Worm (Caenorhabditis elegans) whole organism, L1 larva: Measurements from ENCODE around the gene hog-1.

Source experiments
- C04F5.9 ChIP-seq: sonication (generic microtip); optimal IDR thresholded peaks from 2 replicates; lab custom pipeline; 2016; ENCODE audit warnings: missing genetic modification characterization, missing compliant biosample characterization
- C34B4.2 ChIP-seq: sonication (generic microtip); optimal IDR thresholded peaks from 2 replicates; lab custom pipeline; 2017; ENCODE audit warnings: mild to moderate bottlenecking, missing genetic modification characterization, missing compliant biosample characterization
- Y116A8C.19 ChIP-seq: sonication (generic microtip); optimal IDR thresholded peaks from 2 replicates; lab custom pipeline; 2016; ENCODE audit warnings: missing compliant biosample characterization, missing genetic modification characterization, borderline replicate concordance
- aha-1 ChIP-seq: fragments of 150-350 bp; optimal IDR thresholded peaks from 2 replicates; lab custom pipeline; 2014; ENCODE audit warnings: missing biosample characterization, missing genetic modification characterization
- alr-1 ChIP-seq: fragments of 200-800 bp; sonication (Bioruptor generic); optimal IDR thresholded peaks from 2 replicates; lab custom pipeline; 2018; ENCODE audit warnings: borderline replicate concordance, mild to moderate bottlenecking, missing genetic modification characterization, missing compliant biosample characterization
- aly-2 ChIP-seq: fragments of 150-350 bp; optimal IDR thresholded peaks from 2 replicates; lab custom pipeline; 2014; ENCODE audit warnings: missing biosample characterization, missing genetic modification characterization
- ama-1 ChIP-seq: fragments of 150-350 bp; optimal IDR thresholded peaks from 2 replicates; lab custom pipeline; 2014
- blmp-1 ChIP-seq: fragments of 150-350 bp; optimal IDR thresholded peaks from 2 replicates; lab custom pipeline; 2014; ENCODE audit warnings: missing biosample characterization, missing genetic modification characterization
- ceh-82 ChIP-seq, 3 experiments: fragments of 150-350 bp in 1 of 3; sonication (generic microtip) in 2 of 3; optimal IDR thresholded peaks; 2 replicates each; lab custom pipeline; 2014 to 2017; ENCODE audit warnings: missing biosample characterization in 3 of 3, missing genetic modification characterization in 3 of 3
- dsc-1 ChIP-seq: sonication (generic microtip); optimal IDR thresholded peaks from 2 replicates; lab custom pipeline; 2016; ENCODE audit warnings: mild to moderate bottlenecking, missing genetic modification characterization, missing compliant biosample characterization
- elt-3 ChIP-seq, 6 experiments: fragments of 150-350 bp in 1 of 6; sonication (generic microtip); optimal IDR thresholded peaks; 2 replicates each; lab custom pipeline; 2017 to 2018; ENCODE audit warnings: missing biosample characterization in 6 of 6, missing genetic modification characterization in 6 of 6, inconsistent platforms in 1 of 6
- fkh-8 ChIP-seq: sonication (generic microtip); optimal IDR thresholded peaks from 2 replicates; lab custom pipeline; 2016; ENCODE audit warnings: mild to moderate bottlenecking, missing genetic modification characterization, missing compliant biosample characterization
- grh-1 ChIP-seq: fragments of 200-800 bp; sonication (Bioruptor generic); IDR thresholded peaks from 2 replicates; pipeline ENCODE4 v1.3.6; 2022; ENCODE audit warnings: missing genetic modification reagents, missing genetic modification characterization, missing compliant biosample characterization
- irx-1 ChIP-seq: sonication (generic microtip); optimal IDR thresholded peaks from 2 replicates; lab custom pipeline; 2016; ENCODE audit warnings: missing genetic modification characterization, missing compliant biosample characterization
- lin-14 ChIP-seq: fragments of 200-800 bp; sonication (Bioruptor generic); optimal IDR thresholded peaks from 2 replicates; lab custom pipeline; 2018; ENCODE audit warnings: mild to moderate bottlenecking, missing genetic modification characterization, moderate library complexity, missing compliant biosample characterization
- lin-35 ChIP-seq, 2 experiments: fragments of 150-350 bp; optimal IDR thresholded peaks; 2 replicates each; lab custom pipeline; 2014; ENCODE audit warnings: missing biosample characterization in 2 of 2, missing genetic modification characterization in 2 of 2, missing genetic modification reagents in 2 of 2
- lsy-2 ChIP-seq, 2 experiments: fragments of 150-350 bp; optimal IDR thresholded peaks; 2 replicates each; lab custom pipeline; 2014; ENCODE audit warnings: missing biosample characterization in 2 of 2, missing genetic modification characterization in 2 of 2
- nhr-20 ChIP-seq: sonication (generic microtip); optimal IDR thresholded peaks from 2 replicates; lab custom pipeline; 2016; ENCODE audit warnings: mild to moderate bottlenecking, missing genetic modification characterization, missing compliant biosample characterization
- nhr-237 ChIP-seq: fragments of 150-350 bp; optimal IDR thresholded peaks from 2 replicates; lab custom pipeline; 2014; ENCODE audit warnings: missing biosample characterization, missing genetic modification characterization
- nhr-28 ChIP-seq: fragments of 150-350 bp; optimal IDR thresholded peaks from 2 replicates; lab custom pipeline; 2014; ENCODE audit warnings: missing biosample characterization, missing genetic modification characterization
- nhr-47 ChIP-seq: sonication (generic microtip); optimal IDR thresholded peaks from 2 replicates; lab custom pipeline; 2016; ENCODE audit warnings: mild to moderate bottlenecking, missing genetic modification characterization, moderate library complexity, missing compliant biosample characterization
- nhr-71 ChIP-seq: sonication (generic microtip); optimal IDR thresholded peaks from 2 replicates; lab custom pipeline; 2016; ENCODE audit warnings: mild to moderate bottlenecking, missing genetic modification characterization, moderate library complexity, missing compliant biosample characterization
- nhr-77 ChIP-seq: fragments of 150-350 bp; optimal IDR thresholded peaks from 2 replicates; lab custom pipeline; 2014; ENCODE audit warnings: missing biosample characterization, missing genetic modification characterization
- nhr-85 ChIP-seq: sonication (generic microtip); peaks from one replicate; lab custom pipeline; 2016; ENCODE audit warnings: missing genetic modification characterization, inconsistent platforms, missing compliant biosample characterization
- nhr-90 ChIP-seq: sonication (generic microtip); optimal IDR thresholded peaks from 2 replicates; lab custom pipeline; 2016; ENCODE audit warnings: mild to moderate bottlenecking, missing genetic modification characterization, missing compliant biosample characterization; ENCODE audit not compliant: poor library complexity
- pqm-1 ChIP-seq: sonication (generic microtip); optimal IDR thresholded peaks from 3 replicates; lab custom pipeline; 2017; ENCODE audit warnings: missing biosample characterization, missing genetic modification characterization
- snu-23 ChIP-seq: sonication (generic microtip); optimal IDR thresholded peaks from 2 replicates; lab custom pipeline; 2016; ENCODE audit warnings: missing genetic modification characterization, missing compliant biosample characterization
- sox-4 ChIP-seq: sonication (generic microtip); optimal IDR thresholded peaks from 2 replicates; lab custom pipeline; 2016; ENCODE audit warnings: missing genetic modification characterization, missing compliant biosample characterization
- swsn-7 ChIP-seq: sonication (generic microtip); optimal IDR thresholded peaks from 2 replicates; lab custom pipeline; 2016; ENCODE audit warnings: missing genetic modification characterization, missing compliant biosample characterization
- unc-130 ChIP-seq: fragments of 150-350 bp; optimal IDR thresholded peaks from 2 replicates; lab custom pipeline; 2017; ENCODE audit warnings: missing biosample characterization, missing genetic modification characterization, inconsistent platforms
- unc-30 ChIP-seq: sonication (generic microtip); optimal IDR thresholded peaks from 2 replicates; lab custom pipeline; 2017; ENCODE audit warnings: missing biosample characterization, missing genetic modification characterization
- xbp-1 ChIP-seq: sonication (generic microtip); optimal IDR thresholded peaks from 2 replicates; lab custom pipeline; 2016; ENCODE audit warnings: missing genetic modification characterization, missing compliant biosample characterization
- zip-4 ChIP-seq: fragments of 200-800 bp; sonication (Bioruptor generic); optimal IDR thresholded peaks from 2 replicates; lab custom pipeline; 2018; ENCODE audit warnings: mild to moderate bottlenecking, missing genetic modification characterization, moderate library complexity, missing compliant biosample characterization
- ztf-11 ChIP-seq, 2 experiments: sonication (generic microtip); optimal IDR thresholded peaks; 2 replicates each; lab custom pipeline; 2016 to 2017; ENCODE audit warnings: missing genetic modification characterization in 2 of 2, missing biosample characterization in 1 of 2, missing compliant biosample characterization in 1 of 2

Gene hog-1

ce11 chrX:5828085-5828484 lies 26.0 kb downstream of the hog-1 start:
- TF ChIP-seq elt-3 (tag; optimal IDR thresholded peaks at IDR 0.05; lab: Kevin White, UChicago) (peak in 1 of 6 experiments; percentile 57), nhr-71 (tag; lab: Kevin White, UChicago) (peak; percentile 22), lsy-2 (tag; optimal IDR thresholded peaks at IDR 0.05; lab: Kevin White, UChicago) (peak in 1 of 2 experiments; percentile 10), nhr-85 (tag; lab: Kevin White, UChicago) (peak; percentile 78), nhr-20 (peak; percentile 12), sox-4 (tag; lab: Kevin White, UChicago) (no peak), dsc-1 (no peak), lin-14 (GFP tag; lab: Kevin White, UChicago) (peak; percentile 68), blmp-1 (tag; lab: Kevin White, UChicago) (peak; percentile 95)

- TF ChIP-seq unc-130 (tag; lab: Kevin White, UChicago) (no peak), alr-1 (tag; lab: Kevin White, UChicago) (no peak), nhr-237 (tag; lab: Kevin White, UChicago) (no peak), aha-1 (tag; lab: Kevin White, UChicago) (no peak), pqm-1 (tag; lab: Kevin White, UChicago) (no peak), aly-2 (tag; lab: Kevin White, UChicago) (no peak), unc-30 (tag; lab: Kevin White, UChicago) (no peak)
These were observed 27.1 kb downstream of the hog-1 start for ce11 chrX:5826976-5827375.

ce11 chrX:5821842-5822241 lies 32.2 kb downstream of the hog-1 start, which contains the start of gene hbl-1:
Gene hbl-1 (plus strand): TSS chrX:5822142.
- TF ChIP-seq swsn-7 (tag; lab: Kevin White, UChicago) = no peak
- TF ChIP-seq Y116A8C.19 = no peak
- TF ChIP-seq irx-1 (tag; lab: Kevin White, UChicago) = no peak
- TF ChIP-seq fkh-8 (tag; lab: Kevin White, UChicago) = no peak
- no peak for TF ChIP-seq nhr-90 (tag; lab: Kevin White, UChicago)
- TF ChIP-seq elt-3 (tag; optimal IDR thresholded peaks at IDR 0.05; lab: Kevin White, UChicago) = no peak
- TF ChIP-seq sox-4 (tag; lab: Kevin White, UChicago) = no peak
- TF ChIP-seq zip-4 (GFP tag; lab: Kevin White, UChicago) = no peak

ce11 chrX:5820880-5821279 lies 33.2 kb downstream of the hog-1 start:
- peak; percentile 15 for TF ChIP-seq irx-1 (tag; lab: Kevin White, UChicago)
- TF ChIP-seq nhr-28 (tag; lab: Kevin White, UChicago) = no peak
- TF ChIP-seq nhr-237 (tag; lab: Kevin White, UChicago) = no peak
- TF ChIP-seq nhr-20 = peak; percentile 53
- no peak for TF ChIP-seq ama-1
- peak; percentile 8 for TF ChIP-seq nhr-47 (tag; lab: Kevin White, UChicago)
- peak in 3 of 6 experiments; percentile 5 to 30 (median 12) for TF ChIP-seq elt-3 (tag; optimal IDR thresholded peaks at IDR 0.05; lab: Kevin White, UChicago)
- peak; percentile 57 for TF ChIP-seq nhr-71 (tag; lab: Kevin White, UChicago)
- TF ChIP-seq C34B4.2 = no peak
- peak; percentile 88 for TF ChIP-seq lin-14 (GFP tag; lab: Kevin White, UChicago)
- peak; percentile 22 for TF ChIP-seq nhr-77 (tag; lab: Kevin White, UChicago)
- TF ChIP-seq lin-35 (GFP tag; optimal IDR thresholded peaks at IDR 0.05; lab: Kevin White, UChicago) = peak in 1 of 2 experiments; percentile 20
- peak; percentile 37 for TF ChIP-seq blmp-1 (tag; lab: Kevin White, UChicago)
- TF ChIP-seq nhr-85 (tag; lab: Kevin White, UChicago) = peak; percentile 89
- TF ChIP-seq grh-1 (GFP tag; lab: Robert Waterston, UW) = peak; percentile 30; the same call in 1 of the 2 replicates
- TF ChIP-seq unc-130 (tag; lab: Kevin White, UChicago) = peak; percentile 26
- peak in 1 of 3 experiments; percentile 19 for TF ChIP-seq ceh-82 (tag; optimal IDR thresholded peaks at IDR 0.05; lab: Kevin White, UChicago)
- no peak for TF ChIP-seq C04F5.9
- TF ChIP-seq nhr-90 (tag; lab: Kevin White, UChicago) = peak; percentile 55
- TF ChIP-seq snu-23 = peak; percentile 26
- no peak for TF ChIP-seq ztf-11 (tag; optimal IDR thresholded peaks at IDR 0.05; lab: Kevin White, UChicago)
- peak; percentile 9 for TF ChIP-seq xbp-1 (tag; lab: Kevin White, UChicago)
